Fruit fly (Drosophila melanogaster): ENCODE results near the gene Ddrgk1.
A peak's percentile ranks its signal among the peaks of the same experiment; 100 is the strongest.

Ddrgk1 gene

DNA sequence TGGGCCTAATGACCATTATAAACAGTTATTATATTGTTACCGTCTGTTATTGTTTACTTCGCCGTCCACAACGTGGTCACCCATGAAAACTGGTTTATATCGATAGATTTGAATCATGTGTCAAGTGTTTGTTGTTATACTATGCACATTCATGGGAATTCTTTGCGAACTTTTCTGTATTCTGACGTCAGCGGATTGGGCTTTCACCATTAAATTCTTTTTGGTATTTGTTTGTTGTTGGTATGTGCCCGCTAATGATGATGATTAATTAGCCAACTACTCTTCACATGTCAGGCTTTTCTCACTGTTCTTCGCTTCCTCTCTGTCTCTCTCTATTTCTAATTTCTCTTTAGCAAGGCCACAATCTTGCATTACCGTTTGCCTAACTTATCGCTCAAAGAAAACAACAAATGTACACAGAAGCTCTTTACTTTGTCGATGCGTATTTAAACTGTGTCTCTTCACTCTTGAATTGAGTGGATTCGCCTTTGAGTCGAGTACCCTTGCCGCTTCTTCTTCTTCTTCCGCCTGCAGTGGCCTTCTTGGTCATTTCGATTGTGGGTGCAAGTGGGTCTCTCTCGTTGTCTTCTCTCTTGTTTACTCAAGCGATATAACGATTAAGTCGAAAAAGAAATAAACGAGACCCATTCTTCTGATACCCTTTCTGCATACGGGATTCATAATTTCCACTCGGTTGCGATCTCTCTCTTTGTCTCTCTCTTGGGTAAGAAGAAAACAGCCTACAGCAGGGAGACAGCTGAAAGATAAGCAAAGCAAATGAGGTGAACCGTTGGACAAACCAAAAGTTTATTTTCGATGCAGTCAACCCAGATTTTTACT, 11.0 kb upstream of the Ddrgk1 start (continued):
- TF ChIP-seq CG9932 (GFP tag; IDR thresholded peaks at IDR 0.05): no peak
- TF ChIP-seq pnt (GFP tag; optimal IDR thresholded peaks at IDR 0.05): no peak
- TF ChIP-seq kah (GFP tag; optimal IDR thresholded peaks at IDR 0.05): peak; percentile 79
- no peak for TF ChIP-seq Hr78 (GFP tag; optimal IDR thresholded peaks at IDR 0.05)
- TF ChIP-seq ATbp (GFP tag; optimal IDR thresholded peaks at IDR 0.05): peak; percentile 96
- no peak for TF ChIP-seq CG7556 (GFP tag; optimal IDR thresholded peaks at IDR 0.05)
- no peak for TF ChIP-seq CG10267 (tag; optimal IDR thresholded peaks at IDR 0.05)
- no peak for TF ChIP-seq Deaf1 (tag; optimal IDR thresholded peaks at IDR 0.05)
- TF ChIP-seq CG2199 (GFP tag; IDR thresholded peaks at IDR 0.05): no peak
- no peak for TF ChIP-seq CG11560 (tag; IDR thresholded peaks at IDR 0.05)
- no peak for TF ChIP-seq kay (GFP tag; optimal IDR thresholded peaks at IDR 0.05)
- TF ChIP-seq CG6791 (GFP tag; IDR thresholded peaks at IDR 0.05; ENCODE audit: partially characterized antibody): no peak
- no peak for TF ChIP-seq CG3995 (GFP tag; optimal IDR thresholded peaks at IDR 0.05)
- no peak for TF ChIP-seq pan (optimal IDR thresholded peaks at IDR 0.05)
- peak in 1 of 2 experiments; percentile 33 for TF ChIP-seq pan (GFP tag; optimal IDR thresholded peaks at IDR 0.05 in 1 of 2, IDR thresholded peaks at IDR 0.05 in 1 of 2)
- no peak for TF ChIP-seq aop (GFP tag; IDR thresholded peaks at IDR 0.05)
- no peak for TF ChIP-seq CG10366 (GFP tag; IDR thresholded peaks at IDR 0.05)
- TF ChIP-seq CG6254 (GFP tag; optimal IDR thresholded peaks at IDR 0.05): peak; percentile 64
- no peak for TF ChIP-seq her (GFP tag; optimal IDR thresholded peaks at IDR 0.05)
- TF ChIP-seq Hmx (GFP tag; optimal IDR thresholded peaks at IDR 0.05): no peak
- peak; percentile 22; the same call in 1 of the 2 replicates for TF ChIP-seq ttk (GFP tag; IDR thresholded peaks at IDR 0.05)
- peak; percentile 61 for TF ChIP-seq CG13296 (GFP tag; optimal IDR thresholded peaks at IDR 0.05)
- no peak for TF ChIP-seq fru (optimal IDR thresholded peaks at IDR 0.05)
- TF ChIP-seq BtbVII (GFP tag; optimal IDR thresholded peaks at IDR 0.05): peak; percentile 49
- no peak for TF ChIP-seq p53 (GFP tag; optimal IDR thresholded peaks at IDR 0.05)
- peak; percentile 27; the same call in 1 of the 2 replicates for TF ChIP-seq CG11696 (GFP tag; IDR thresholded peaks at IDR 0.05)
- TF ChIP-seq CG6654 (GFP tag; optimal IDR thresholded peaks at IDR 0.05): no peak
- peak; percentile 72; the same call in 2 of the 3 replicates for TF ChIP-seq sr (GFP tag; IDR thresholded peaks at IDR 0.05)
- no peak for TF ChIP-seq CG10565 (GFP tag; optimal IDR thresholded peaks at IDR 0.05)
- TF ChIP-seq Kr (GFP tag; optimal IDR thresholded peaks at IDR 0.05): peak; percentile 73
- TF ChIP-seq CG12219 (GFP tag; optimal IDR thresholded peaks at IDR 0.05): peak; percentile 69
- TF ChIP-seq NK7.1 (GFP tag; optimal IDR thresholded peaks at IDR 0.05): no peak
- TF ChIP-seq CG18476 (GFP tag; optimal IDR thresholded peaks at IDR 0.05): no peak
- no peak for TF ChIP-seq CG8924 (tag; optimal IDR thresholded peaks at IDR 0.05)
- TF ChIP-seq CG16863 (GFP tag; optimal IDR thresholded peaks at IDR 0.05): no peak
- no peak for TF ChIP-seq gro (GFP tag; optimal IDR thresholded peaks at IDR 0.05)
- no peak for TF ChIP-seq CG4617 (GFP tag; optimal IDR thresholded peaks at IDR 0.05; ENCODE audit: borderline replicate concordance)
- no peak for TF ChIP-seq CG4282 (GFP tag; optimal IDR thresholded peaks at IDR 0.05)
- TF ChIP-seq Doc2 (GFP tag; IDR thresholded peaks at IDR 0.05): no peak
- peak; percentile 73 for TF ChIP-seq CG11723 (GFP tag; optimal IDR thresholded peaks at IDR 0.05)
- no peak for TF ChIP-seq E2f2 (GFP tag; IDR thresholded peaks at IDR 0.05)
- no peak for TF ChIP-seq CG4820 (GFP tag; optimal IDR thresholded peaks at IDR 0.05)
- TF ChIP-seq cwo (GFP tag; optimal IDR thresholded peaks at IDR 0.05): no peak
- no peak for TF ChIP-seq CG13123 (GFP tag; optimal IDR thresholded peaks at IDR 0.05)
- TF ChIP-seq hbn (GFP tag; IDR thresholded peaks at IDR 0.05; ENCODE audit: partially characterized antibody): no peak
- peak; percentile 75; the same call in 2 of the 3 replicates for TF ChIP-seq otp (GFP tag; IDR thresholded peaks at IDR 0.05)
- no peak for TF ChIP-seq Stat92E (GFP tag; optimal IDR thresholded peaks at IDR 0.05)
- TF ChIP-seq CG13775 (GFP tag; optimal IDR thresholded peaks at IDR 0.05): no peak
- no peak for TF ChIP-seq Dp (GFP tag; optimal IDR thresholded peaks at IDR 0.05)
- TF ChIP-seq NC2β (GFP tag; optimal IDR thresholded peaks at IDR 0.05): no peak
